Fruit fly (Drosophila melanogaster): ENCODE measurements around the gene CG32547.

CG32547 gene

dm6 chrX:18494165-18494740 lies 15.0 kb upstream of the CG32547 start, which contains the start of gene CG15043:
Gene CG15043 (minus strand): TSS chrX:18494168.
- TF ChIP-seq svp (GFP tag) (peak; percentile 85), Eip78C (GFP tag) (peak; percentile 13), net (GFP tag; optimal IDR thresholded peaks at IDR 0.05) (no peak), Eip75B (GFP tag; optimal IDR thresholded peaks at IDR 0.05) (no peak), Eip93F (GFP tag; optimal IDR thresholded peaks at IDR 0.05) (no peak), cyc (GFP tag; optimal IDR thresholded peaks at IDR 0.05) (peak; percentile 13)

DNA sequence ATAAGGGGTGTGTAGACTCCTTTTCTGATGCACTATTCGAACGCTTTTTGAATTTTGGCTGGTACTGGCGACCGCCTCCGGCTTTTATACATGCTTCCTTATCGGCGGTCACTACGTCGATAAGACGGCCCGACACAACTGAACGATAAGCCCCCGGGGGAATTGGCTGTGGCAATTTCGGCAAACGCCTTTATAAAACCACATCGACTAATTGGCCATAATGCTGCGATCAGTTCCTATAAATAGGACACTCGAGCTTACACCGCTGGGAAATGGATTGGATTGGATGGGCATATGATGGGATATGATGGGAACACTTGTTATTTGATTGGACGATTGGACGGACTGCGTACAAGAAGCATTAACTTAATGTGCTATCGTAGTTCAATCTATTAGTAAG lies 12.7 kb upstream of the CG32547 start, which contains the start of gene CG15044:
Gene CG15044, minus strand, starts transcription at position 66 of the 400 bp plus-strand sequence.
- TF ChIP-seq pdm3 (GFP tag; optimal IDR thresholded peaks at IDR 0.05) (no peak), CG11902 (GFP tag; optimal IDR thresholded peaks at IDR 0.05) (no peak), CG6163 (GFP tag; IDR thresholded peaks at IDR 0.05) (no peak), svp (GFP tag) (no peak), CG10631 (GFP tag; optimal IDR thresholded peaks at IDR 0.05) (no peak), CG34406 (GFP tag; optimal IDR thresholded peaks at IDR 0.05) (no peak), achi (GFP tag; optimal IDR thresholded peaks at IDR 0.05) (no peak), CG6808 (GFP tag; optimal IDR thresholded peaks at IDR 0.05) (no peak), Hr4 (GFP tag; optimal IDR thresholded peaks at IDR 0.05) (no peak), Hr38 (GFP tag; optimal IDR thresholded peaks at IDR 0.05) (no peak), CG31627 (GFP tag; optimal IDR thresholded peaks at IDR 0.05) (no peak), CG11762 (GFP tag; optimal IDR thresholded peaks at IDR 0.05; ENCODE audit: insufficient read depth) (no peak), acj6 (GFP tag; optimal IDR thresholded peaks at IDR 0.05) (no peak), Ets21C (GFP tag; optimal IDR thresholded peaks at IDR 0.05) (no peak), vri (GFP tag; optimal IDR thresholded peaks at IDR 0.05) (no peak)

DNA sequence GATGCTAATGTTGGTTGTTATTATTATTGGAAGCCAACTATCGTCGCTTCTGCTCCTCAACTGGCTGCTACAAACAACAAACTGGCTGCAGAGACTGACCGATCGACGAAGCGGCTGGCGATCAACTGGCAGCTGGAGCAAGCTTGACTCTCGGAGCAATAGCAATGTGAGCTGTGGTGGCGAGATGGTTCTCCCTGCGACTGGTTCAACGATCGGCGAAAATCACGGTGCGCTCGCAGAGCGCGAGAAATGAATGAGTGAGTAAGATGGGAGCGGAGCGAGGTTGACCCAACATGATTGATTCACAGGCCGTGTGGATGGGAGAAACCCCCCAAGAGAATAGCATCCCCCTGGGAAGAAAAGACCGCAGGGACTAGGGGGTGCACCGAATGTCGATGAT lies 10.2 kb upstream of the CG32547 start, which contains the start of gene CG15046:
Gene CG15046, minus strand, starts transcription at position 112 of the 400 bp plus-strand sequence.
- TF ChIP-seq OdsH (GFP tag; optimal IDR thresholded peaks at IDR 0.05), result no peak
- peak; percentile 15 for TF ChIP-seq CG1621 (tag; optimal IDR thresholded peaks at IDR 0.05)
- TF ChIP-seq spab (GFP tag; optimal IDR thresholded peaks at IDR 0.05), result no peak
- peak; percentile 55; the same call in 1 of the 3 replicates for TF ChIP-seq CG6163 (GFP tag; IDR thresholded peaks at IDR 0.05)
- peak; percentile 52 for TF ChIP-seq Eip78C (GFP tag)
- no peak for TF ChIP-seq CG10669 (GFP tag; optimal IDR thresholded peaks at IDR 0.05)
- TF ChIP-seq CG6276 (GFP tag; optimal IDR thresholded peaks at IDR 0.05), result peak; percentile 15
- peak; percentile 56 for TF ChIP-seq svp (GFP tag)
- TF ChIP-seq fd85E (GFP tag; optimal IDR thresholded peaks at IDR 0.05), result no peak
- peak; percentile 51; the same call in 1 of the 2 replicates for TF ChIP-seq CG15336 (GFP tag; IDR thresholded peaks at IDR 0.05)
- TF ChIP-seq CG8119 (GFP tag; IDR thresholded peaks at IDR 0.05), result no peak
- 0 out of 3 replicates have a peak, but pooled peaks have one; percentile 18 for TF ChIP-seq eg (GFP tag; IDR thresholded peaks at IDR 0.05)
- no peak for TF ChIP-seq Eip93F (GFP tag; optimal IDR thresholded peaks at IDR 0.05)

DNA sequence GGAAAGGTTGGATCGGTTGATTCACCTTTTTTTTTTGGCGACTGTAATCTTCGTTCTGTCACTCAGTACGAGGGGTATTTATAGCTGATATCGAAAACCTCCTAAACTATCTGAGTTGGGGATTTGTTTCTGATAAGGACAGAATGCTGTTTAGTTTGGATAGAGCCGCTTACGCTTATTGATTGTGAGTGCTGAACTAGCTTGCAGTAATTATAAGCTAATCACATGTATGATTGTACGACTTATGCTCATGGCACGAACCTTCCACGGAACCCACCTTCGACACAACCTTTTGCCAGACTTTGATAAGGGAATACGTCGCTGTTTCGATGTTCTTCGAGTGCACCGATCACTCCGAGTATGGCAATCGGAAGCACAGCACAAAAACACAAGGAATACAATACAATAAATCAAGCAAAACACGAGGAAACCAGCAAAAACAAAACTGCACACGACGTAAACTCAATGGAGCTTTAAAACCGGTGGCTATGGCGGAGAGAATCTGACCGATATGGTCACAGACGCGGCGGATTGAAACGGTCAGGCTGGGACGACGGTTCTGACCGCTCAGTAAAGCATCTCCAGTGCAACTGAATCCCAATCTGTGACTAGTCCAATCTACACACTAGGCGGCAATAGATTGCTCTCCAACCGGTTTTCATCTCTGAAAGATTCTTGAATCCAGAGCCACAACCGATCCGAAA lies 7.2 kb upstream of the CG32547 start, which contains the start of gene psh:
Gene psh, minus strand, starts transcription at position 566 of the 704 bp plus-strand sequence.
- no peak for TF ChIP-seq Smox (GFP tag; optimal IDR thresholded peaks at IDR 0.05)
- TF ChIP-seq topi (GFP tag; optimal IDR thresholded peaks at IDR 0.05), result no peak
- peak; percentile 98 for TF ChIP-seq svp (GFP tag)
- TF ChIP-seq Hr38 (GFP tag; optimal IDR thresholded peaks at IDR 0.05), result no peak
- TF ChIP-seq CG16779 (tag; optimal IDR thresholded peaks at IDR 0.05), result no peak
- TF ChIP-seq esn (GFP tag; optimal IDR thresholded peaks at IDR 0.05), result peak; percentile 17
- TF ChIP-seq acj6 (GFP tag; optimal IDR thresholded peaks at IDR 0.05), result no peak
- TF ChIP-seq pdm3 (GFP tag; optimal IDR thresholded peaks at IDR 0.05), result no peak
- no peak for TF ChIP-seq CG7368 (GFP tag; optimal IDR thresholded peaks at IDR 0.05)
- peak; percentile 21 for TF ChIP-seq Eip75B (GFP tag; optimal IDR thresholded peaks at IDR 0.05)
- TF ChIP-seq Hr4 (GFP tag; optimal IDR thresholded peaks at IDR 0.05), result peak; percentile 26
- no peak for TF ChIP-seq CG11762 (GFP tag; optimal IDR thresholded peaks at IDR 0.05; ENCODE audit: insufficient read depth)
- no peak for TF ChIP-seq Met (GFP tag; optimal IDR thresholded peaks at IDR 0.05)
- no peak for TF ChIP-seq ss (GFP tag; optimal IDR thresholded peaks at IDR 0.05)
- TF ChIP-seq spab (GFP tag; optimal IDR thresholded peaks at IDR 0.05), result no peak
- peak; percentile 20 for TF ChIP-seq CG9139 (GFP tag; optimal IDR thresholded peaks at IDR 0.05)
- no peak for TF ChIP-seq CG4318 (GFP tag; optimal IDR thresholded peaks at IDR 0.05)
- TF ChIP-seq eg (GFP tag; IDR thresholded peaks at IDR 0.05), result no peak
- TF ChIP-seq Gug (GFP tag; IDR thresholded peaks at IDR 0.05), result no peak
- peak; percentile 67 for TF ChIP-seq CG1621 (tag; optimal IDR thresholded peaks at IDR 0.05)
- no peak for TF ChIP-seq OdsH (GFP tag; optimal IDR thresholded peaks at IDR 0.05)
- no peak for TF ChIP-seq CG3032 (tag; optimal IDR thresholded peaks at IDR 0.05)
- TF ChIP-seq Sox15 (GFP tag; optimal IDR thresholded peaks at IDR 0.05), result no peak
- TF ChIP-seq CG32006 (GFP tag; optimal IDR thresholded peaks at IDR 0.05), result peak; percentile 41
- TF ChIP-seq CG6792 (GFP tag; optimal IDR thresholded peaks at IDR 0.05), result no peak
- no peak for TF ChIP-seq vri (GFP tag; optimal IDR thresholded peaks at IDR 0.05)
- peak; percentile 12 for TF ChIP-seq net (GFP tag; optimal IDR thresholded peaks at IDR 0.05)

Data from whole organism, prepupa.